Fruit fly (Drosophila melanogaster): ENCODE data around the gene CG18477.
"Not testable (repeated sequence)": the region's sequence is repeated elsewhere in the genome, so short reads cannot be mapped to it uniquely, and the experiment has no call there.

The CG18477 gene

DNA sequence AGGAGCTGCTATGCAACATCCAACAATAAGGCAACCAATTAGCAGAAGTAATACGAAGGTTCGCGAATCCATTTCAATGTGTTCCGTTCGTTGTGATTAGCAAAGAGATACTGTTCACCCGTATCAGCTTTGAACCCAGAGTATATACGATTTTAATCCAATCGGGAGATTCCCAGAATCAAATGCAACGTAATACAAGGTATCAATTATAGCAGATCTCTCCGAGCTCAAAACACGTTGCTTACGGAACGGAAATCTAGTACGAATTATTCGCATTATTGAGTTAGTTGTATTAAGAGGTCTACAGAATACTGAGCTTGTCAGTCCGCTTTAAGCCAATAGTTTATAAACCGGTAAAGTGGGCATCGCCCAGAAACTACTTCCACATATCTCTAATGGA lies 1.5 kb upstream of the CG18477 start, which contains the start of gene CG44141:
CG44141 (minus strand) TSS at position 101 of the 400 bp plus-strand sequence.
- TF ChIP-seq svp (GFP tag); Sox15 (GFP tag; optimal IDR thresholded peaks at IDR 0.05); Hr38 (GFP tag; optimal IDR thresholded peaks at IDR 0.05): not testable (repeated sequence)

DNA sequence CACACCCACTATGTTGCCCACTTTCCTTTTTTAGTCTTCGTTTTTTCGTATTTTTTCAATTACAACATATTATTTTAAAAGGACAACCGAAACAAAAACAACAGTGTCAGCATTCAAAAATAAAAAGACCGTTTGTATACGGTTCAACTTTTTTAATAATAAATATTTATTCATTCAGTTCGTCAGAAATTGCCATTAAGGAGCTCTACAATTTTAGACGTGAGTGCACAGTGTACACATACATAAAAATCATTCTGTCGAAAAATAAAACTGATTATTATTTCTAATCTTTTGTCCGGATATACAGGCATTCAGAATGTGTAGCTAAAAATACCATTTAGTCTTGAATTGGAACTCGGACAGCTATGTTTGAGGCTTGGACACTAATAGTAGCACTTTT lies 9.0 kb downstream of the CG18477 start, which contains the start of gene CG18478:
CG18478 (plus strand) TSS at position 301 of the 400 bp plus-strand sequence.
- not testable (repeated sequence) for TF ChIP-seq Hr38 (GFP tag; optimal IDR thresholded peaks at IDR 0.05); CG11762 (GFP tag; optimal IDR thresholded peaks at IDR 0.05; ENCODE audit: insufficient read depth); CG6163 (GFP tag; IDR thresholded peaks at IDR 0.05)

DNA sequence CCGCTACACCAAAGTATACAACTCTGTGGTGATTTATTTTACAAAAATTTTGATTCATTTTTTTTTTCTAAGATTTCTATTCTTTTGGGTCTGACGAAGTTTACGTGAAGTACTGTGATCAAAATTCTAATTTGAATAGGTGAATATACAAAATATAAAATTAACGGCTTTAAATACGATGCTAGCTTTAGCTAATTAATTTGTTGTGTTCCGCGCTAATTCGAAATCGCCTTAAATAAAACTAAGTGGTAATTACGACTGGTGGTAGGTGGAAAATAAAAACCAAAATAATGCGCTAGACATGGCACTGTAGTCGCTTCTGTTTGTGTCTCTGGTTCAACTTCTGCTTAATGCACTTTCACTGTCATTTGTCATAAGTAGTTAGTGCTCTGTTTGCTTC lies 15.2 kb downstream of the CG18477 start, which contains the start of gene CG43923:
CG43923 (minus strand) TSS at position 101 of the 400 bp plus-strand sequence.
- TF ChIP-seq eg (GFP tag; IDR thresholded peaks at IDR 0.05); CG6792 (GFP tag; optimal IDR thresholded peaks at IDR 0.05); topi (GFP tag; optimal IDR thresholded peaks at IDR 0.05): not testable (repeated sequence)

DNA sequence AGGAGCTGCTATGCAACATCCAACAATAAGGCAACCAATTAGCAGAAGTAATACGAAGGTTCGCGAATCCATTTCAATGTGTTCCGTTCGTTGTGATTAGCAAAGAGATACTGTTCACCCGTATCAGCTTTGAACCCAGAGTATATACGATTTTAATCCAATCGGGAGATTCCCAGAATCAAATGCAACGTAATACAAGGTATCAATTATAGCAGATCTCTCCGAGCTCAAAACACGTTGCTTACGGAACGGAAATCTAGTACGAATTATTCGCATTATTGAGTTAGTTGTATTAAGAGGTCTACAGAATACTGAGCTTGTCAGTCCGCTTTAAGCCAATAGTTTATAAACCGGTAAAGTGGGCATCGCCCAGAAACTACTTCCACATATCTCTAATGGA lies 33.5 kb downstream of the CG18477 start, which contains the start of gene CG44140:
CG44140 (minus strand) TSS at position 101 of the 400 bp plus-strand sequence.
- TF ChIP-seq Smox, CG11902, spab (GFP tag; optimal IDR thresholded peaks at IDR 0.05): not testable (repeated sequence)

DNA sequence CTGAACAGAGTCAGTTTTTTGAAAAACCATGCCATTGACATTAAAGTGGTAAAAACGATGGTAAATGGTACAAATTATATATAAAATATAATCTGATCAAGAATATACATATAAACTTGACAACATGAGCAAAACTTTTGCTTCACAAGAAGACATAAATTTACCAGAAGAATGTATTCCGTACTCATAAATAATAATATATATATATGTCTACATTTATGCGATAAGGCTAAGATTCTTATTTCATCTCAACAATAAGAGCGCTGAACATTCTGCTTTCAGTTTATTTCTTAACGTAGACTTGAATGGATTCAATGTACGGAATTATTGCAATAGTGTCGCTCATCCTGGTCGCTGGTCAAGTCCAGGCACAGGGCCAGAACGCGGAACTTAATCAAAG lies 34.9 kb downstream of the CG18477 start, which contains the start of gene CG31780:
CG31780 (plus strand) TSS at position 301 of the 400 bp plus-strand sequence.
- TF ChIP-seq topi, Eip75B, CG7368 (GFP tag; optimal IDR thresholded peaks at IDR 0.05): not testable (repeated sequence)

DNA sequence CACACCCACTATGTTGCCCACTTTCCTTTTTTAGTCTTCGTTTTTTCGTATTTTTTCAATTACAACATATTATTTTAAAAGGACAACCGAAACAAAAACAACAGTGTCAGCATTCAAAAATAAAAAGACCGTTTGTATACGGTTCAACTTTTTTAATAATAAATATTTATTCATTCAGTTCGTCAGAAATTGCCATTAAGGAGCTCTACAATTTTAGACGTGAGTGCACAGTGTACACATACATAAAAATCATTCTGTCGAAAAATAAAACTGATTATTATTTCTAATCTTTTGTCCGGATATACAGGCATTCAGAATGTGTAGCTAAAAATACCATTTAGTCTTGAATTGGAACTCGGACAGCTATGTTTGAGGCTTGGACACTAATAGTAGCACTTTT lies 44.0 kb downstream of the CG18477 start, which contains the start of gene CG31827:
CG31827 (plus strand) TSS at position 301 of the 400 bp plus-strand sequence.
- TF ChIP-seq fkh, Ets21C, CG8319 (GFP tag; optimal IDR thresholded peaks at IDR 0.05): not testable (repeated sequence)

DNA sequence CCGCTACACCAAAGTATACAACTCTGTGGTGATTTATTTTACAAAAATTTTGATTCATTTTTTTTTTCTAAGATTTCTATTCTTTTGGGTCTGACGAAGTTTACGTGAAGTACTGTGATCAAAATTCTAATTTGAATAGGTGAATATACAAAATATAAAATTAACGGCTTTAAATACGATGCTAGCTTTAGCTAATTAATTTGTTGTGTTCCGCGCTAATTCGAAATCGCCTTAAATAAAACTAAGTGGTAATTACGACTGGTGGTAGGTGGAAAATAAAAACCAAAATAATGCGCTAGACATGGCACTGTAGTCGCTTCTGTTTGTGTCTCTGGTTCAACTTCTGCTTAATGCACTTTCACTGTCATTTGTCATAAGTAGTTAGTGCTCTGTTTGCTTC lies 50.2 kb downstream of the CG18477 start, which contains the start of gene CG43924:
CG43924 (minus strand) TSS at position 101 of the 400 bp plus-strand sequence.
- TF ChIP-seq topi (GFP tag; optimal IDR thresholded peaks at IDR 0.05); CG11294 (GFP tag; IDR thresholded peaks at IDR 0.05); CG6276 (GFP tag; optimal IDR thresholded peaks at IDR 0.05): not testable (repeated sequence)
